Fruit fly (Drosophila melanogaster) Kc167 (cell line): ENCODE results near the gene CG33108.

Experiments used
- Myc ChIP-seq: fragments of >200 bp; optimal IDR thresholded peaks from 2 replicates; lab custom pipeline; 2017; ENCODE audit warnings: missing external identifiers
- Sin3A ChIP-seq: fragments of >200 bp; optimal IDR thresholded peaks from 2 replicates; lab custom pipeline; 2018; ENCODE audit warnings: missing external identifiers
- h ChIP-seq: fragments of >200 bp; optimal IDR thresholded peaks from 3 replicates; lab custom pipeline; 2018; ENCODE audit warnings: missing external identifiers
- insv ChIP-seq: fragments of >200 bp; optimal IDR thresholded peaks from 3 replicates; lab custom pipeline; 2018; ENCODE audit warnings: missing external identifiers
- psq ChIP-seq: fragments of >200 bp; optimal IDR thresholded peaks from 2 replicates; lab custom pipeline; 2017; ENCODE audit warnings: missing external identifiers

- TF ChIP-seq Myc (lab: Kevin White, UChicago) (no peak), insv (lab: Kevin White, UChicago) (no peak), h (lab: Kevin White, UChicago) (no peak), psq (lab: Kevin White, UChicago) (no peak), Sin3A (lab: Kevin White, UChicago) (no peak)
Observed at dm6 chr3R:23994578-23994977, 881 bp upstream of the CG33108 start.
